Fruit fly (Drosophila melanogaster) whole organism, embryonic: ENCODE measurements around the gene RpL27A.

Experiments used
- Bdp1 ChIP-seq: fragments of 200-800 bp; sonication (Bioruptor generic); optimal IDR thresholded peaks from 3 replicates; lab custom pipeline; 2016; ENCODE audit warnings: missing biosample characterization, missing genetic modification characterization
- CG10321 ChIP-seq: fragments of 200-800 bp; sonication (Bioruptor generic); IDR thresholded peaks from 2 replicates; pipeline ENCODE4 v1.3.6; 2022; ENCODE audit warnings: missing biosample characterization, missing genetic modification characterization
- CG10959 ChIP-seq: fragments of 200-800 bp; sonication (Bioruptor generic); IDR thresholded peaks from 2 replicates; pipeline ENCODE4 v1.3.6; 2022; ENCODE audit warnings: missing biosample characterization, missing genetic modification characterization
- CG10979 ChIP-seq: fragments of 200-800 bp; sonication (Bioruptor generic); optimal IDR thresholded peaks from 2 replicates; lab custom pipeline; 2018; ENCODE audit warnings: missing biosample characterization, mild to moderate bottlenecking, missing genetic modification characterization, moderate library complexity
- CG1233 ChIP-seq: fragments of 200-800 bp; sonication (Bioruptor generic); optimal IDR thresholded peaks from 4 replicates; lab custom pipeline; 2018; ENCODE audit warnings: missing biosample characterization, mild to moderate bottlenecking, missing genetic modification characterization
- CG13296 ChIP-seq: fragments of 200-800 bp; sonication (Bioruptor generic); optimal IDR thresholded peaks from 3 replicates; lab custom pipeline; 2018; ENCODE audit warnings: missing biosample characterization, mild to moderate bottlenecking, missing genetic modification characterization
- CG13424 ChIP-seq: fragments of 200-800 bp; sonication (Bioruptor generic); optimal IDR thresholded peaks from 2 replicates; lab custom pipeline; 2019; ENCODE audit warnings: missing biosample characterization, mild to moderate bottlenecking, missing genetic modification characterization, moderate library complexity
- CG15073 ChIP-seq: fragments of 200-800 bp; sonication (Bioruptor generic); optimal IDR thresholded peaks from 2 replicates; lab custom pipeline; 2016; ENCODE audit warnings: missing biosample characterization, missing genetic modification characterization
- CG15601 ChIP-seq: fragments of 200-800 bp; sonication (Bioruptor generic); optimal IDR thresholded peaks from 3 replicates; lab custom pipeline; 2019; ENCODE audit warnings: missing biosample characterization, mild to moderate bottlenecking, missing genetic modification characterization, moderate library complexity
- CG18619 ChIP-seq: fragments of 200-800 bp; sonication (Bioruptor generic); optimal IDR thresholded peaks from 3 replicates; lab custom pipeline; 2017; ENCODE audit warnings: missing biosample characterization, mild to moderate bottlenecking, missing genetic modification characterization
- CG2712 ChIP-seq: fragments of 200-800 bp; optimal IDR thresholded peaks from 3 replicates; lab custom pipeline; 2019; ENCODE audit warnings: missing biosample characterization, mild to moderate bottlenecking, missing genetic modification characterization, moderate library complexity
- CG30431 ChIP-seq: fragments of 200-800 bp; sonication (Bioruptor generic); optimal IDR thresholded peaks from 2 replicates; lab custom pipeline; 2017; ENCODE audit warnings: missing biosample characterization, missing genetic modification characterization
- CG3163 ChIP-seq: fragments of 200-800 bp; sonication (Bioruptor generic); optimal IDR thresholded peaks from 3 replicates; lab custom pipeline; 2016; ENCODE audit warnings: missing biosample characterization, missing genetic modification characterization
- CG34376 ChIP-seq: fragments of 200-800 bp; sonication (Bioruptor generic); optimal IDR thresholded peaks from 2 replicates; lab custom pipeline; 2018; ENCODE audit warnings: missing biosample characterization, mild to moderate bottlenecking, missing genetic modification characterization
- CG3726 ChIP-seq: fragments of 200-800 bp; sonication (Bioruptor generic); IDR thresholded peaks from 3 replicates; pipeline ENCODE4, ENCODE4 v1.3.6; 2022; ENCODE audit warnings: missing biosample characterization, missing genetic modification characterization
- CG3838 ChIP-seq: fragments of 200-800 bp; sonication (Bioruptor generic); optimal IDR thresholded peaks from 3 replicates; lab custom pipeline; 2016; ENCODE audit warnings: missing biosample characterization, missing genetic modification characterization
- CG4360 ChIP-seq: fragments of 200-800 bp; sonication (Bioruptor generic); IDR thresholded peaks from 2 replicates; pipeline ENCODE4 v1.3.6; 2022; ENCODE audit warnings: missing biosample characterization, missing genetic modification characterization
- CG7963 ChIP-seq: fragments of 200-800 bp; sonication (Bioruptor generic); IDR thresholded peaks from 3 replicates; pipeline ENCODE4 v1.3.6; 2022; ENCODE audit warnings: missing biosample characterization, missing genetic modification characterization; ENCODE audit not compliant: partially characterized antibody
- CG8944 ChIP-seq: fragments of 200-800 bp; sonication (Bioruptor generic); optimal IDR thresholded peaks from 3 replicates; lab custom pipeline; 2016; ENCODE audit warnings: missing biosample characterization, missing genetic modification characterization
- CG9437 ChIP-seq: fragments of 200-800 bp; sonication (Bioruptor generic); optimal IDR thresholded peaks from 2 replicates; lab custom pipeline; 2018; ENCODE audit warnings: missing biosample characterization, mild to moderate bottlenecking, missing genetic modification characterization
- D19A ChIP-seq: fragments of 200-800 bp; optimal IDR thresholded peaks from 3 replicates; lab custom pipeline; 2019; ENCODE audit warnings: missing biosample characterization, mild to moderate bottlenecking, missing genetic modification characterization, moderate library complexity
- Dfd ChIP-seq, 2 experiments: fragments of >200 bp; optimal IDR thresholded peaks; 2 replicates each; lab custom pipeline; 2017; ENCODE audit warnings: missing biosample characterization in 2 of 2, missing genetic modification characterization in 2 of 2
- Dp ChIP-seq: fragments of 200-800 bp; sonication (Bioruptor generic); optimal IDR thresholded peaks from 2 replicates; lab custom pipeline; 2018; ENCODE audit warnings: missing biosample characterization, mild to moderate bottlenecking, missing genetic modification characterization, moderate library complexity
- Dref ChIP-seq: fragments of 200-800 bp; sonication (Bioruptor generic); IDR thresholded peaks from 2 replicates; pipeline ENCODE4 v1.3.6; 2022; ENCODE audit warnings: missing biosample characterization, missing genetic modification characterization
- HLH3B ChIP-seq: fragments of 200-800 bp; sonication (Bioruptor generic); IDR thresholded peaks from 2 replicates; pipeline ENCODE4 v1.3.6; 2022; ENCODE audit warnings: missing biosample characterization, missing genetic modification characterization
- HLH4C ChIP-seq: fragments of 200-800 bp; sonication (Bioruptor generic); IDR thresholded peaks from 3 replicates; pipeline ENCODE4 v1.3.6; 2022; ENCODE audit warnings: missing biosample characterization, missing genetic modification characterization; ENCODE audit not compliant: partially characterized antibody
- Lim3 ChIP-seq: fragments of 200-800 bp; sonication (Bioruptor generic); IDR thresholded peaks from 2 replicates; pipeline ENCODE4 v1.3.6; 2022; ENCODE audit warnings: missing biosample characterization, missing genetic modification characterization
- Lpt ChIP-seq: fragments of >200 bp; optimal IDR thresholded peaks from 2 replicates; lab custom pipeline; 2018; ENCODE audit warnings: missing biosample characterization, missing genetic modification characterization
- Max ChIP-seq: fragments of 200-800 bp; sonication (Bioruptor generic); optimal IDR thresholded peaks from 2 replicates; lab custom pipeline; 2016; ENCODE audit warnings: missing biosample characterization, mild to moderate bottlenecking, missing genetic modification characterization
- Nf-YC ChIP-seq: fragments of 200-800 bp; optimal IDR thresholded peaks from 3 replicates; lab custom pipeline; 2019; ENCODE audit warnings: missing biosample characterization, mild to moderate bottlenecking, missing genetic modification characterization, moderate library complexity
- TFAM ChIP-seq: fragments of 200-800 bp; sonication (Bioruptor generic); optimal IDR thresholded peaks from 2 replicates; lab custom pipeline; 2017; ENCODE audit warnings: missing biosample characterization, missing genetic modification characterization, inconsistent platforms
- abd-A ChIP-seq: fragments of 200-800 bp; sonication (Bioruptor generic); optimal IDR thresholded peaks from 3 replicates; lab custom pipeline; 2019; ENCODE audit warnings: missing biosample characterization, mild to moderate bottlenecking, missing genetic modification characterization, moderate library complexity
- ase ChIP-seq: fragments of 200-800 bp; sonication (Bioruptor generic); IDR thresholded peaks from 3 replicates; pipeline ENCODE4 v1.3.6; 2022; ENCODE audit warnings: missing biosample characterization, missing genetic modification characterization
- bab2 ChIP-seq: fragments of 200-800 bp; sonication (Bioruptor generic); optimal IDR thresholded peaks from 2 replicates; lab custom pipeline; 2016; ENCODE audit warnings: missing biosample characterization, missing genetic modification characterization
- bcd ChIP-seq: fragments of 200-800 bp; sonication (Bioruptor generic); optimal IDR thresholded peaks from 2 replicates; lab custom pipeline; 2017; ENCODE audit warnings: missing biosample characterization, mild to moderate bottlenecking, missing genetic modification characterization
- chif ChIP-seq, 2 experiments: fragments of 200-800 bp; sonication (Bioruptor generic); optimal IDR thresholded peaks; 3 replicates each; lab custom pipeline; 2016; ENCODE audit warnings: missing biosample characterization in 2 of 2, missing genetic modification characterization in 2 of 2
- da ChIP-seq: fragments of 200-800 bp; sonication (Bioruptor generic); optimal IDR thresholded peaks from 2 replicates; lab custom pipeline; 2016; ENCODE audit warnings: missing biosample characterization, missing genetic modification characterization
- gcm2 ChIP-seq: fragments of 200-800 bp; sonication (Bioruptor generic); optimal IDR thresholded peaks from 2 replicates; lab custom pipeline; 2016; ENCODE audit warnings: missing biosample characterization, missing genetic modification characterization
- gsb-n ChIP-seq: fragments of 200-800 bp; sonication (Bioruptor generic); optimal IDR thresholded peaks from 3 replicates; lab custom pipeline; 2018; ENCODE audit warnings: missing biosample characterization, mild to moderate bottlenecking, missing genetic modification characterization
- ken ChIP-seq: fragments of 200-800 bp; sonication (Bioruptor generic); IDR thresholded peaks from 3 replicates; pipeline ENCODE4 v1.3.6; 2022; ENCODE audit warnings: missing biosample characterization, missing genetic modification characterization
- mam ChIP-seq: fragments of 200-800 bp; sonication (Bioruptor generic); optimal IDR thresholded peaks from 3 replicates; lab custom pipeline; 2016; ENCODE audit warnings: missing biosample characterization, missing genetic modification characterization
- onecut ChIP-seq: fragments of 200-800 bp; sonication (Bioruptor generic); IDR thresholded peaks from 2 replicates; pipeline ENCODE4 v1.3.6; 2022; ENCODE audit warnings: missing biosample characterization, missing genetic modification characterization
- org-1 ChIP-seq: fragments of 200-800 bp; sonication (Bioruptor generic); optimal IDR thresholded peaks from 2 replicates; lab custom pipeline; 2017; ENCODE audit warnings: missing biosample characterization, missing genetic modification characterization
- run ChIP-seq: fragments of 200-800 bp; sonication (Bioruptor generic); optimal IDR thresholded peaks from 3 replicates; lab custom pipeline; 2018; ENCODE audit warnings: missing biosample characterization, mild to moderate bottlenecking, missing genetic modification characterization
- seq ChIP-seq: fragments of 200-800 bp; sonication (Bioruptor generic); IDR thresholded peaks from 2 replicates; pipeline ENCODE4 v1.3.6; 2022; ENCODE audit warnings: missing biosample characterization, missing genetic modification characterization
- slbo ChIP-seq: fragments of 200-800 bp; sonication (Bioruptor generic); IDR thresholded peaks from 2 replicates; pipeline ENCODE4 v1.3.6; 2022; ENCODE audit warnings: missing biosample characterization, missing genetic modification characterization
- sr ChIP-seq: fragments of 200-800 bp; sonication (Bioruptor generic); IDR thresholded peaks from 3 replicates; pipeline ENCODE4 v1.3.6; 2022; ENCODE audit warnings: missing biosample characterization, missing genetic modification characterization
- tll ChIP-seq, 2 experiments: fragments of 200-800 bp in 1 of 2; fragments of >200 bp in 1 of 2; sonication (Bioruptor generic) in 1 of 2; optimal IDR thresholded peaks; 2 replicates each; lab custom pipeline; 2017 to 2019; ENCODE audit warnings: missing biosample characterization in 2 of 2, missing genetic modification characterization in 2 of 2, mild to moderate bottlenecking in 1 of 2, moderate library complexity in 1 of 2
- vvl ChIP-seq: fragments of 200-800 bp; sonication (Bioruptor generic); IDR thresholded peaks from 2 replicates; pipeline ENCODE4 v1.3.6; 2022; ENCODE audit warnings: missing biosample characterization, missing genetic modification characterization

Gene RpL27A

dm6 chr2L:4440881-4441737 is 17.1 kb downstream of the RpL27A start, which contains the start of gene CG15431 (continued):
- TF ChIP-seq Max (GFP tag; lab: Kevin White, UChicago) (peak; percentile 53), gcm2 (GFP tag; lab: Kevin White, UChicago) (peak; percentile 18), Lpt (GFP tag; lab: Kevin White, UChicago) (no peak), CG10959 (GFP tag; lab: Robert Waterston, UW) (no peak), CG4360 (no peak), HLH4C (GFP tag; lab: Robert Waterston, UW) (no peak), org-1 (GFP tag; lab: Kevin White, UChicago) (no peak), D19A (no peak), bcd (GFP tag; lab: Kevin White, UChicago) (peak; percentile 58), vvl (peak; percentile 76), Dfd (GFP tag; optimal IDR thresholded peaks at IDR 0.05; lab: Kevin White, UChicago) (no peak), Dp (GFP tag; lab: Kevin White, UChicago) (no peak), CG10979 (tag; lab: Kevin White, UChicago) (peak; percentile 28), CG13424 (tag; lab: Kevin White, UChicago) (peak; percentile 44), run (tag; lab: Kevin White, UChicago) (peak; percentile 17), HLH3B (GFP tag; lab: Robert Waterston, UW) (peak; percentile 65; the same call in 1 of the 2 replicates), CG1233 (GFP tag; lab: Kevin White, UChicago) (peak; percentile 30), onecut (GFP tag; lab: Robert Waterston, UW) (peak; percentile 43), CG30431 (GFP tag; lab: Kevin White, UChicago) (no peak), ken (GFP tag; lab: Robert Waterston, UW) (0 out of 3 replicates have a peak, but pooled peaks have one; percentile 42), TFAM (GFP tag; lab: Kevin White, UChicago) (no peak), CG7963 (GFP tag; lab: Robert Waterston, UW) (no peak), seq (GFP tag; lab: Robert Waterston, UW) (peak; percentile 53; the same call in 1 of the 2 replicates), slbo (GFP tag; lab: Robert Waterston, UW) (peak; percentile 78), Nf-YC (tag; lab: Kevin White, UChicago) (peak; percentile 1), mam (peak; percentile 44), abd-A (peak; percentile 81), CG3163 (GFP tag; lab: Kevin White, UChicago) (peak; percentile 96), gsb-n (no peak), CG18619 (GFP tag; lab: Kevin White, UChicago) (peak; percentile 58), CG9437 (no peak), CG10321 (GFP tag; lab: Robert Waterston, UW) (0 out of 2 replicates have a peak, but pooled peaks have one; percentile 41), ase (GFP tag; lab: Robert Waterston, UW) (peak; percentile 52; the same call in 2 of the 3 replicates), CG2712 (tag; lab: Kevin White, UChicago) (peak; percentile 40), CG15073 (no peak), da (no peak), CG15601 (tag; lab: Kevin White, UChicago) (no peak), CG8944 (GFP tag; lab: Kevin White, UChicago) (no peak), Bdp1 (GFP tag; lab: Kevin White, UChicago) (no peak), sr (GFP tag; lab: Robert Waterston, UW) (peak; percentile 94), bab2 (GFP tag; lab: Kevin White, UChicago) (peak; percentile 33), Dref (no peak), CG13296 (GFP tag; lab: Kevin White, UChicago) (peak; percentile 48), CG3726 (GFP tag; lab: Robert Waterston, UW) (peak; percentile 59; the same call in 1 of the 3 replicates), CG3838 (no peak), CG34376 (GFP tag; lab: Kevin White, UChicago) (no peak), Lim3 (no peak), tll (GFP tag; optimal IDR thresholded peaks at IDR 0.05; lab: Kevin White, UChicago) (no peak), chif (GFP tag; optimal IDR thresholded peaks at IDR 0.05; lab: Kevin White, UChicago) (peak in 1 of 2 experiments; percentile 3)
